Worm (Caenorhabditis elegans) whole organism, midembryonic: ENCODE data around the gene srx-111.

Experiments used
- T22C8.4 ChIP-seq: fragments of 200-800 bp; sonication (Bioruptor generic); IDR thresholded peaks from 2 replicates; pipeline ENCODE4 v1.3.6; 2022; ENCODE audit warnings: missing genetic modification characterization, missing compliant biosample characterization
- cog-1 ChIP-seq: sonication (generic microtip); optimal IDR thresholded peaks from 2 replicates; lab custom pipeline; 2016; ENCODE audit warnings: missing genetic modification characterization, missing compliant biosample characterization
- flt-1 ChIP-seq: fragments of 200-800 bp; sonication (Bioruptor generic); IDR thresholded peaks from 2 replicates; pipeline ENCODE4 v1.3.6; 2022; ENCODE audit warnings: missing genetic modification characterization, missing compliant biosample characterization
- klf-2 ChIP-seq: fragments of 200-800 bp; sonication (Bioruptor generic); conservative IDR thresholded peaks from 2 replicates; pipeline ENCODE4 v1.3.6; 2022; ENCODE audit warnings: missing genetic modification reagents, missing genetic modification characterization, missing compliant biosample characterization
- tab-1 ChIP-seq: fragments of 200-800 bp; sonication (Bioruptor generic); IDR thresholded peaks from 2 replicates; pipeline ENCODE4 v1.3.6; 2022; ENCODE audit warnings: missing genetic modification characterization, missing compliant biosample characterization
- ztf-29 ChIP-seq: fragments of 200-800 bp; sonication (Bioruptor generic); IDR thresholded peaks from 2 replicates; pipeline ENCODE4 v1.3.6; 2022; ENCODE audit warnings: missing genetic modification reagents, missing genetic modification characterization, missing compliant biosample characterization

ce11 chrII:3793336-3793735 lies 35.7 kb downstream of the srx-111 start, which contains the start of gene fbxb-99:
- TF ChIP-seq cog-1 (tag; lab: Kevin White, UChicago) (no peak), ztf-29 (GFP tag; lab: Robert Waterston, UW) (no peak), T22C8.4 (GFP tag; lab: Robert Waterston, UW) (no peak), tab-1 (GFP tag; lab: Robert Waterston, UW) (no peak), klf-2 (no peak), flt-1 (GFP tag; lab: Robert Waterston, UW) (no peak)
